Worm (Caenorhabditis elegans) whole organism, dauer: Measurements from ENCODE around the gene ddr-2.

Experiments
- unc-62 ChIP-seq: sonication (generic microtip); optimal IDR thresholded peaks from 2 replicates; lab custom pipeline; 2017; ENCODE audit warnings: missing biosample characterization, missing genetic modification reagents, missing genetic modification characterization

Gene ddr-2

ce11 chrX:3371264-3371663 lies 56.1 kb downstream of the ddr-2 start:
- no peak for TF ChIP-seq unc-62 (GFP tag; lab: Kevin White, UChicago)
